Worm (Caenorhabditis elegans) whole organism, mixed stage, embryonic: ENCODE results near the gene F54F7.14.

Experiments
- cnd-1 ChIP-seq: fragments of 200-800 bp; sonication (Bioruptor generic); optimal IDR thresholded peaks from 2 replicates; lab custom pipeline; 2018; ENCODE audit warnings: mild to moderate bottlenecking, missing genetic modification characterization, missing compliant biosample characterization
- elt-1 ChIP-seq: sonication (generic microtip); optimal IDR thresholded peaks from 2 replicates; lab custom pipeline; 2017; ENCODE audit warnings: missing genetic modification characterization, mild to moderate bottlenecking, missing compliant biosample characterization, antibody characterized with exemption, moderate library complexity, borderline replicate concordance; ENCODE audit not compliant: insufficient read depth
- elt-3 ChIP-seq: fragments of 150-350 bp; optimal IDR thresholded peaks from 2 replicates; lab custom pipeline; 2014; ENCODE audit warnings: missing biosample characterization, missing genetic modification characterization
- flh-1 ChIP-seq: fragments of 200-800 bp; sonication (Bioruptor generic); optimal IDR thresholded peaks from 2 replicates; lab custom pipeline; 2018; ENCODE audit warnings: mild to moderate bottlenecking, missing genetic modification characterization, moderate library complexity, missing compliant biosample characterization
- lin-13 ChIP-seq: fragments of 150-350 bp; optimal IDR thresholded peaks from 2 replicates; lab custom pipeline; 2014; ENCODE audit warnings: missing biosample characterization, missing genetic modification characterization
- lsy-2 ChIP-seq: fragments of 150-350 bp; optimal IDR thresholded peaks from 2 replicates; lab custom pipeline; 2014; ENCODE audit warnings: missing biosample characterization, missing genetic modification characterization
- nhr-28 ChIP-seq: fragments of 150-350 bp; optimal IDR thresholded peaks from 2 replicates; lab custom pipeline; 2014; ENCODE audit warnings: missing biosample characterization, missing genetic modification characterization
- nhr-76 ChIP-seq: sonication (generic microtip); optimal IDR thresholded peaks from 2 replicates; lab custom pipeline; 2017; ENCODE audit warnings: missing biosample characterization, missing genetic modification characterization
- snpc-4 ChIP-seq: fragments of 150-350 bp; optimal IDR thresholded peaks from 2 replicates; lab custom pipeline; 2014; ENCODE audit warnings: missing biosample characterization, missing genetic modification characterization
- unc-39 ChIP-seq: fragments of 150-350 bp; optimal IDR thresholded peaks from 2 replicates; lab custom pipeline; 2014; ENCODE audit warnings: missing biosample characterization, missing genetic modification characterization
- unc-62 ChIP-seq: fragments of 150-350 bp; optimal IDR thresholded peaks from 2 replicates; lab custom pipeline; 2014; ENCODE audit warnings: missing biosample characterization, missing genetic modification reagents, missing genetic modification characterization
- ztf-11 ChIP-seq: fragments of 150-350 bp; optimal IDR thresholded peaks from 2 replicates; lab custom pipeline; 2014; ENCODE audit warnings: missing biosample characterization, missing genetic modification characterization

- TF ChIP-seq flh-1 (GFP tag; lab: Kevin White, UChicago) (no peak), snpc-4 (tag; lab: Kevin White, UChicago) (no peak), lin-13 (tag; lab: Kevin White, UChicago) (no peak), nhr-76 (tag; lab: Kevin White, UChicago) (no peak), elt-1 (tag; lab: Kevin White, UChicago) (no peak), unc-62 (no peak), ztf-11 (no peak), unc-39 (tag; lab: Kevin White, UChicago) (no peak), elt-3 (tag; lab: Kevin White, UChicago) (no peak), nhr-28 (tag; lab: Kevin White, UChicago) (no peak), cnd-1 (tag; lab: Kevin White, UChicago) (no peak), lsy-2 (tag; lab: Kevin White, UChicago) (no peak)
Observed at ce11 chrX:11896708-11897107, 46.0 kb downstream of the F54F7.14 start.
